Worm (Caenorhabditis elegans) whole organism, L4 larva: ENCODE results near the gene Y54G11A.9.

Experiments used
- F26F4.8 ChIP-seq: fragments of 200-800 bp; sonication (Bioruptor generic); conservative IDR thresholded peaks from 2 replicates; pipeline ENCODE4 v1.3.6; 2022; ENCODE audit warnings: missing genetic modification characterization, missing compliant biosample characterization
- ZK546.5 ChIP-seq, 2 experiments: sonication (generic microtip); optimal IDR thresholded peaks; 2 replicates each; lab custom pipeline; 2017; ENCODE audit warnings: missing biosample characterization in 2 of 2, missing genetic modification characterization in 2 of 2
- ama-1 ChIP-seq: fragments of 150-350 bp; optimal IDR thresholded peaks from 2 replicates; lab custom pipeline; 2014; ENCODE audit warnings: inconsistent platforms, mixed read lengths
- daf-19 ChIP-seq: fragments of 200-800 bp; sonication (Bioruptor generic); conservative IDR thresholded peaks from 2 replicates; pipeline ENCODE4 v1.3.6; 2022; ENCODE audit warnings: missing genetic modification characterization, missing compliant biosample characterization
- dmd-8 ChIP-seq: fragments of 200-800 bp; sonication (Bioruptor generic); IDR thresholded peaks from 2 replicates; pipeline ENCODE4 v1.3.6; 2022; ENCODE audit warnings: missing genetic modification characterization, missing compliant biosample characterization
- madf-5 ChIP-seq, 2 experiments: fragments of 200-800 bp; sonication (Bioruptor generic); IDR thresholded peaks; 2 replicates each; pipeline ENCODE4 v1.3.6; 2022; ENCODE audit warnings: missing compliant biosample characterization in 2 of 2, missing genetic modification characterization in 2 of 2
- madf-9 ChIP-seq: fragments of 200-800 bp; sonication (Bioruptor generic); conservative IDR thresholded peaks from 2 replicates; pipeline ENCODE4 v1.3.6; 2022; ENCODE audit warnings: missing genetic modification reagents, missing genetic modification characterization, missing compliant biosample characterization
- mep-1 ChIP-seq: fragments of 150-350 bp; sonication (generic microtip); optimal IDR thresholded peaks from 3 replicates; lab custom pipeline; 2014; ENCODE audit warnings: missing biosample characterization, missing genetic modification characterization
- skn-1 ChIP-seq: fragments of 150-350 bp; optimal IDR thresholded peaks from 2 replicates; lab custom pipeline; 2014; ENCODE audit warnings: missing biosample characterization, missing genetic modification characterization
- unc-62 ChIP-seq, 3 experiments: fragments of 150-350 bp in 1 of 3; sonication (generic microtip); optimal IDR thresholded peaks in 2 of 3; peaks in 1 of 3; 1 replicate in 1 of 3; 2 replicates in 2 of 3; lab custom pipeline; 2014 to 2017; ENCODE audit warnings: missing biosample characterization in 3 of 3, missing genetic modification characterization in 3 of 3, missing genetic modification reagents in 3 of 3, missing genotype in 1 of 3

DNA sequence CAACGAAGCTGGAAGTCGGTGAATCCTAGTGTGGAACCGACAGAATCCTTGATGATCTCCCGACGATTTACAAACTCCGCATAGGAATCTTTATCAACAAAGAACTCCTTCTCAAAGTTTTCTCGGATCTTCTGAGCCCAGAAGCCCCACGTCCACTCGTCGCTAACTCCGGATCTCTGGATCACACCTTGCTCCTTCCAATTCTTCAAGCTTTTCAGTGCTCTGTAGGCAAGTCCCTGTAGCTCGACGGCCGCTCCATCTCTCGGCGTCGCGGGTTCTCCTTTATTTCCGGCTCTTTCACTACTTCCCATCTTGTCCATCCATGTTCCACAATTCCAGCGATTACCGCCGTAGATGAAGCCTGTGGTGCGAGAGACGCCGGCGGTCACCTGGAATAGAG, 5.1 kb upstream of the Y54G11A.9 start:
- TF ChIP-seq ZK546.5 (tag; optimal IDR thresholded peaks at IDR 0.05; lab: Kevin White, UChicago) (no peak), skn-1 (tag; lab: Kevin White, UChicago) (no peak), F26F4.8 (GFP tag; lab: Robert Waterston, UW) (no peak), madf-9 (GFP tag; lab: Robert Waterston, UW) (no peak), unc-62 (GFP tag; optimal IDR thresholded peaks at IDR 0.05 in 1 of 2; lab: Kevin White, UChicago) (no peak), unc-62 (tag; optimal IDR thresholded peaks at IDR 0.05; lab: Kevin White, UChicago) (no peak), ama-1 (no peak), daf-19 (GFP tag; lab: Robert Waterston, UW) (no peak), mep-1 (tag; lab: Kevin White, UChicago) (no peak), dmd-8 (GFP tag; lab: Robert Waterston, UW) (0 out of 2 replicates have a peak, but pooled peaks have one; percentile 7), madf-5 (GFP tag; IDR thresholded peaks at IDR 0.05; lab: Robert Waterston, UW) (no peak)
